Fruit fly (Drosophila melanogaster) whole organism, embryonic: ENCODE measurements around the gene CG13829.

ENCODE experiments used
- Aef1 ChIP-seq: fragments of 200-800 bp; sonication (Bioruptor generic); IDR thresholded peaks from 3 replicates; pipeline ENCODE4 v1.3.6; 2022; ENCODE audit warnings: missing biosample characterization, missing genetic modification characterization
- CG10543 ChIP-seq: fragments of 200-800 bp; sonication (Bioruptor generic); optimal IDR thresholded peaks from 3 replicates; lab custom pipeline; 2017; ENCODE audit warnings: missing biosample characterization, mild to moderate bottlenecking, missing genetic modification characterization, moderate library complexity
- CG11695 ChIP-seq: fragments of 200-800 bp; sonication (Bioruptor generic); IDR thresholded peaks from 3 replicates; pipeline ENCODE4 v1.3.6; 2022; ENCODE audit warnings: missing biosample characterization, missing genetic modification characterization
- CG12155 ChIP-seq: fragments of 200-800 bp; sonication (Bioruptor generic); optimal IDR thresholded peaks from 3 replicates; lab custom pipeline; 2016; ENCODE audit warnings: missing biosample characterization, missing genetic modification characterization
- CG12942 ChIP-seq: fragments of 200-800 bp; sonication (Bioruptor generic); optimal IDR thresholded peaks from 3 replicates; lab custom pipeline; 2016; ENCODE audit warnings: missing biosample characterization, missing genetic modification characterization
- CG13123 ChIP-seq: fragments of 200-800 bp; sonication (Bioruptor generic); optimal IDR thresholded peaks from 2 replicates; lab custom pipeline; 2016; ENCODE audit warnings: missing biosample characterization, missing genetic modification characterization
- CG13624 ChIP-seq: fragments of 200-800 bp; sonication (Bioruptor generic); optimal IDR thresholded peaks from 2 replicates; lab custom pipeline; 2016; ENCODE audit warnings: missing biosample characterization, missing genetic modification characterization
- CG14667 ChIP-seq: fragments of 200-800 bp; sonication (Bioruptor generic); IDR thresholded peaks from 2 replicates; pipeline ENCODE4 v1.3.6; 2022; ENCODE audit warnings: missing biosample characterization, missing genetic modification characterization
- CG1529 ChIP-seq: fragments of 200-800 bp; sonication (Bioruptor generic); optimal IDR thresholded peaks from 3 replicates; lab custom pipeline; 2018; ENCODE audit warnings: missing biosample characterization, missing genetic modification characterization
- CG1603 ChIP-seq: fragments of 200-800 bp; sonication (Bioruptor generic); optimal IDR thresholded peaks from 2 replicates; lab custom pipeline; 2019; ENCODE audit warnings: missing biosample characterization, mild to moderate bottlenecking, missing genetic modification characterization, moderate library complexity
- CG17359 ChIP-seq: fragments of 200-800 bp; sonication (Bioruptor generic); optimal IDR thresholded peaks from 3 replicates; lab custom pipeline; 2018; ENCODE audit warnings: missing biosample characterization, mild to moderate bottlenecking, missing genetic modification characterization, moderate library complexity
- CG17912 ChIP-seq: fragments of 200-800 bp; sonication (Bioruptor generic); optimal IDR thresholded peaks from 2 replicates; lab custom pipeline; 2018; ENCODE audit warnings: missing biosample characterization, mild to moderate bottlenecking, missing genetic modification characterization
- CG2199 ChIP-seq: fragments of 200-800 bp; sonication (Bioruptor generic); IDR thresholded peaks from 3 replicates; pipeline ENCODE4 v1.3.6; 2022; ENCODE audit warnings: missing biosample characterization, missing genetic modification characterization
- CG32532 ChIP-seq: fragments of 200-800 bp; sonication (Bioruptor generic); IDR thresholded peaks from 2 replicates; pipeline ENCODE4 v1.3.6; 2022; ENCODE audit warnings: missing biosample characterization, missing genetic modification characterization
- CG32767 ChIP-seq: fragments of 200-800 bp; sonication (Bioruptor generic); IDR thresholded peaks from 2 replicates; pipeline ENCODE4 v1.3.6; 2022; ENCODE audit warnings: missing biosample characterization, missing genetic modification characterization
- CG6765 ChIP-seq: fragments of 200-800 bp; sonication (Bioruptor generic); optimal IDR thresholded peaks from 3 replicates; lab custom pipeline; 2017; ENCODE audit warnings: missing biosample characterization, mild to moderate bottlenecking, missing genetic modification characterization
- CG8281 ChIP-seq: fragments of 200-800 bp; sonication (Bioruptor generic); optimal IDR thresholded peaks from 2 replicates; lab custom pipeline; 2018; ENCODE audit warnings: missing biosample characterization, mild to moderate bottlenecking, missing genetic modification characterization, moderate library complexity
- CG8765 ChIP-seq: fragments of 200-800 bp; sonication (Bioruptor generic); IDR thresholded peaks from 2 replicates; pipeline ENCODE4 v1.3.6; 2022; ENCODE audit warnings: missing biosample characterization, missing genetic modification characterization
- CG9215 ChIP-seq: fragments of 200-800 bp; sonication (Bioruptor generic); IDR thresholded peaks from 2 replicates; pipeline ENCODE4 v1.3.6; 2022; ENCODE audit warnings: missing biosample characterization, missing genetic modification characterization
- Camta ChIP-seq: fragments of 200-800 bp; sonication (Bioruptor generic); optimal IDR thresholded peaks from 2 replicates; lab custom pipeline; 2016; ENCODE audit warnings: missing biosample characterization, missing genetic modification characterization
- Doc2 ChIP-seq: fragments of 200-800 bp; sonication (Bioruptor generic); IDR thresholded peaks from 2 replicates; pipeline ENCODE4 v1.3.6; 2022; ENCODE audit warnings: missing biosample characterization, missing genetic modification characterization
- H2.0 ChIP-seq: fragments of 200-800 bp; sonication (Bioruptor generic); IDR thresholded peaks from 2 replicates; pipeline ENCODE4 v1.3.6; 2022; ENCODE audit warnings: missing biosample characterization, missing genetic modification characterization
- HLH4C ChIP-seq: fragments of 200-800 bp; sonication (Bioruptor generic); IDR thresholded peaks from 3 replicates; pipeline ENCODE4 v1.3.6; 2022; ENCODE audit warnings: missing biosample characterization, missing genetic modification characterization; ENCODE audit not compliant: partially characterized antibody
- HLHmδ ChIP-seq: fragments of 200-800 bp; sonication (Bioruptor generic); optimal IDR thresholded peaks from 2 replicates; lab custom pipeline; 2018; ENCODE audit warnings: missing biosample characterization, mild to moderate bottlenecking, missing genetic modification characterization, moderate library complexity
- Hsf ChIP-seq: fragments of 200-800 bp; sonication (Bioruptor generic); optimal IDR thresholded peaks from 3 replicates; lab custom pipeline; 2016; ENCODE audit warnings: missing biosample characterization, missing genetic modification characterization
- Mad ChIP-seq: fragments of 200-800 bp; sonication (Bioruptor generic); optimal IDR thresholded peaks from 2 replicates; lab custom pipeline; 2016; ENCODE audit warnings: missing biosample characterization, missing genetic modification characterization
- Meics ChIP-seq: fragments of 200-800 bp; sonication (Bioruptor generic); optimal IDR thresholded peaks from 2 replicates; lab custom pipeline; 2017; ENCODE audit warnings: missing biosample characterization, mild to moderate bottlenecking, missing genetic modification characterization
- NFAT ChIP-seq: fragments of 200-800 bp; sonication (Bioruptor generic); IDR thresholded peaks from 2 replicates; pipeline ENCODE4 v1.3.6; 2022; ENCODE audit warnings: missing biosample characterization, missing genetic modification characterization
- Nf-YB ChIP-seq: fragments of 200-800 bp; sonication (Bioruptor generic); optimal IDR thresholded peaks from 3 replicates; lab custom pipeline; 2019; ENCODE audit warnings: missing biosample characterization, mild to moderate bottlenecking, missing genetic modification characterization, moderate library complexity
- Nf-YC ChIP-seq: fragments of 200-800 bp; optimal IDR thresholded peaks from 3 replicates; lab custom pipeline; 2019; ENCODE audit warnings: missing biosample characterization, mild to moderate bottlenecking, missing genetic modification characterization, moderate library complexity
- Rfx ChIP-seq: fragments of 200-800 bp; sonication (Bioruptor generic); IDR thresholded peaks from 2 replicates; pipeline ENCODE4 v1.3.6; 2022; ENCODE audit warnings: missing biosample characterization, missing genetic modification characterization
- exex ChIP-seq: fragments of 200-800 bp; sonication (Bioruptor generic); optimal IDR thresholded peaks from 4 replicates; lab custom pipeline; 2018; ENCODE audit warnings: missing biosample characterization, mild to moderate bottlenecking, missing genetic modification characterization, moderate library complexity
- ham ChIP-seq: fragments of 200-800 bp; sonication (Bioruptor generic); IDR thresholded peaks from 2 replicates; pipeline ENCODE4 v1.3.6; 2022; ENCODE audit warnings: missing biosample characterization, missing genetic modification characterization
- ken ChIP-seq: fragments of 200-800 bp; sonication (Bioruptor generic); IDR thresholded peaks from 3 replicates; pipeline ENCODE4 v1.3.6; 2022; ENCODE audit warnings: missing biosample characterization, missing genetic modification characterization
- kni ChIP-seq: fragments of 200-800 bp; sonication (Bioruptor generic); optimal IDR thresholded peaks from 3 replicates; lab custom pipeline; 2017; ENCODE audit warnings: mild to moderate bottlenecking, missing biosample characterization, missing genetic modification reagents, missing genetic modification characterization
- lola ChIP-seq, 3 experiments: fragments of >200 bp in 2 of 3; fragments of 200-800 bp in 1 of 3; sonication (Bioruptor generic) in 1 of 3; optimal IDR thresholded peaks; 2 replicates each; lab custom pipeline; 2017 to 2019; ENCODE audit warnings: missing biosample characterization in 3 of 3, missing genetic modification characterization in 3 of 3, mild to moderate bottlenecking in 1 of 3, moderate library complexity in 1 of 3
- lov ChIP-seq, 2 experiments: fragments of 200-800 bp in 1 of 2; fragments of >200 bp in 1 of 2; sonication (Bioruptor generic) in 1 of 2; IDR thresholded peaks in 1 of 2; optimal IDR thresholded peaks in 1 of 2; 2 replicates in 1 of 2; 3 replicates in 1 of 2; pipeline versions ENCODE4 v1.3.6 to Lab custom; 2017 to 2022; ENCODE audit warnings: missing biosample characterization in 1 of 2, missing genetic modification characterization in 1 of 2
- pfk ChIP-seq: fragments of 200-800 bp; sonication (Bioruptor generic); optimal IDR thresholded peaks from 2 replicates; lab custom pipeline; 2018; ENCODE audit warnings: missing biosample characterization, mild to moderate bottlenecking, missing genetic modification characterization, moderate library complexity
- pnt ChIP-seq: fragments of 200-800 bp; sonication (Bioruptor generic); optimal IDR thresholded peaks from 3 replicates; lab custom pipeline; 2016; ENCODE audit warnings: missing biosample characterization, missing genetic modification characterization
- pum ChIP-seq: fragments of 200-800 bp; sonication (Bioruptor generic); optimal IDR thresholded peaks from 2 replicates; lab custom pipeline; 2016; ENCODE audit warnings: missing biosample characterization, missing genetic modification characterization
- slbo ChIP-seq: fragments of 200-800 bp; sonication (Bioruptor generic); IDR thresholded peaks from 2 replicates; pipeline ENCODE4 v1.3.6; 2022; ENCODE audit warnings: missing biosample characterization, missing genetic modification characterization
- sob ChIP-seq: fragments of 200-800 bp; sonication (Bioruptor generic); IDR thresholded peaks from 2 replicates; pipeline ENCODE4 v1.3.6; 2022; ENCODE audit warnings: missing biosample characterization, missing genetic modification characterization
- ssp ChIP-seq: fragments of 200-800 bp; sonication (Bioruptor generic); IDR thresholded peaks from 2 replicates; pipeline ENCODE4 v1.3.6; 2022; ENCODE audit warnings: missing biosample characterization, missing genetic modification characterization
- toy ChIP-seq: fragments of 200-800 bp; sonication (Bioruptor generic); IDR thresholded peaks from 2 replicates; pipeline ENCODE4 v1.3.6; 2022; ENCODE audit warnings: missing biosample characterization, missing genetic modification characterization
- twi ChIP-seq: fragments of 200-800 bp; optimal IDR thresholded peaks from 2 replicates; lab custom pipeline; 2019; ENCODE audit warnings: missing biosample characterization, mild to moderate bottlenecking, missing genetic modification characterization, moderate library complexity
- unpg ChIP-seq: fragments of 200-800 bp; sonication (Bioruptor generic); optimal IDR thresholded peaks from 3 replicates; lab custom pipeline; 2018; ENCODE audit warnings: missing biosample characterization, mild to moderate bottlenecking, missing genetic modification characterization, moderate library complexity
- wdn ChIP-seq: fragments of 200-800 bp; sonication (Bioruptor generic); IDR thresholded peaks from 2 replicates; pipeline ENCODE4 v1.3.6; 2022; ENCODE audit warnings: missing biosample characterization, missing genetic modification characterization

Gene CG13829

dm6 chr3R:23193400-23193799 lies 32.3 kb upstream of the CG13829 start (continued):
- no peak for TF ChIP-seq CG14667 (GFP tag; lab: Robert Waterston, UW)
- TF ChIP-seq CG6765, result no peak
- TF ChIP-seq ssp (GFP tag; lab: Robert Waterston, UW), result no peak
- TF ChIP-seq CG8765 (GFP tag; lab: Robert Waterston, UW), result no peak
- no peak for TF ChIP-seq CG2199 (GFP tag; lab: Robert Waterston, UW)
- peak; percentile 72 for TF ChIP-seq kni (GFP tag; lab: Kevin White, UChicago)
- no peak for TF ChIP-seq CG13624 (GFP tag; lab: Kevin White, UChicago)
- TF ChIP-seq CG1529, result no peak
- TF ChIP-seq ham (GFP tag; lab: Robert Waterston, UW), result no peak
- TF ChIP-seq twi, result peak; percentile 64
- TF ChIP-seq Aef1 (GFP tag; lab: Robert Waterston, UW), result no peak
- no peak for TF ChIP-seq toy (GFP tag; lab: Robert Waterston, UW)
- no peak for TF ChIP-seq pnt (GFP tag; lab: Kevin White, UChicago)
- no peak for TF ChIP-seq lov (optimal IDR thresholded peaks at IDR 0.05; lab: Kevin White, UChicago)
- TF ChIP-seq lov (GFP tag; IDR thresholded peaks at IDR 0.05; lab: Robert Waterston, UW), result no peak
- TF ChIP-seq HLHmδ (GFP tag; lab: Kevin White, UChicago), result peak; percentile 3
- peak; percentile 82 for TF ChIP-seq Nf-YC (tag; lab: Kevin White, UChicago)
- no peak for TF ChIP-seq CG12942 (GFP tag; lab: Kevin White, UChicago)
- peak; percentile 96 for TF ChIP-seq Nf-YB (GFP tag; lab: Kevin White, UChicago)
- TF ChIP-seq, all 482 proteins: peak for 19

dm6 chr3R:23192984-23193383 lies 31.8 kb upstream of the CG13829 start:
- TF ChIP-seq CG9215 (GFP tag; lab: Robert Waterston, UW), result no peak
- no peak for TF ChIP-seq CG13624 (GFP tag; lab: Kevin White, UChicago)
- no peak for TF ChIP-seq HLH4C (GFP tag; lab: Robert Waterston, UW)
- TF ChIP-seq CG32767 (GFP tag; lab: Robert Waterston, UW), result no peak
- TF ChIP-seq toy (GFP tag; lab: Robert Waterston, UW), result 0 out of 2 replicates have a peak, but pooled peaks have one; percentile 9
- TF ChIP-seq CG8281 (tag; lab: Kevin White, UChicago), result peak; percentile 68
- TF ChIP-seq pum (GFP tag; lab: Kevin White, UChicago), result no peak
- no peak for TF ChIP-seq Rfx (GFP tag; lab: Robert Waterston, UW)
- TF ChIP-seq pfk (GFP tag; lab: Kevin White, UChicago), result no peak
- TF ChIP-seq, all 482 proteins: peak for 2

- TF ChIP-seq ken (GFP tag; lab: Robert Waterston, UW), result no peak
- peak; percentile 71 for TF ChIP-seq exex (tag; lab: Kevin White, UChicago)
- TF ChIP-seq Camta (GFP tag; lab: Kevin White, UChicago), result no peak
- no peak for TF ChIP-seq CG13123 (GFP tag; lab: Kevin White, UChicago)
- TF ChIP-seq ham (GFP tag; lab: Robert Waterston, UW), result no peak
- peak; percentile 79 for TF ChIP-seq CG10543 (GFP tag; lab: Kevin White, UChicago)
- peak; percentile 47; the same call in 1 of the 3 replicates for TF ChIP-seq CG11695 (GFP tag; lab: Robert Waterston, UW)
- peak; percentile 34 for TF ChIP-seq CG1603 (tag; lab: Kevin White, UChicago)
- TF ChIP-seq Hsf (GFP tag; lab: Kevin White, UChicago), result peak; percentile 1
- TF ChIP-seq CG12155 (GFP tag; lab: Kevin White, UChicago), result peak; percentile 25
- peak; percentile 47 for TF ChIP-seq wdn (GFP tag; lab: Robert Waterston, UW)
- peak; percentile 7; the same call in 1 of the 2 replicates for TF ChIP-seq H2.0 (GFP tag; lab: Robert Waterston, UW)
- TF ChIP-seq sob (GFP tag; lab: Robert Waterston, UW), result peak; percentile 55
- peak; percentile 47 for TF ChIP-seq Meics
- peak; percentile 71 for TF ChIP-seq CG32532 (GFP tag; lab: Robert Waterston, UW)
- TF ChIP-seq Mad (GFP tag; lab: Kevin White, UChicago), result no peak
- TF ChIP-seq unpg (GFP tag; lab: Kevin White, UChicago), result peak; percentile 57
- TF ChIP-seq CG17359 (tag; lab: Kevin White, UChicago), result peak; percentile 2
- no peak for TF ChIP-seq lola (GFP tag; optimal IDR thresholded peaks at IDR 0.05; lab: Kevin White, UChicago)
- TF ChIP-seq NFAT, result peak; percentile 67
- TF ChIP-seq slbo, result peak; percentile 61; the same call in 1 of the 2 replicates
- TF ChIP-seq Doc2 (GFP tag; lab: Robert Waterston, UW), result no peak
- TF ChIP-seq CG17912 (GFP tag; lab: Kevin White, UChicago), result no peak
These were observed 30.1 kb upstream of the CG13829 start for dm6 chr3R:23191108-23191771.
